Fruit fly (Drosophila melanogaster) whole organism, embryonic: Measurements from ENCODE around the gene Rnp4F.

ENCODE experiments used
- CG11723 ChIP-seq: fragments of 200-800 bp; sonication (Bioruptor generic); optimal IDR thresholded peaks from 2 replicates; lab custom pipeline; 2017; ENCODE audit warnings: missing biosample characterization, mild to moderate bottlenecking, missing genetic modification characterization
- CG15073 ChIP-seq: fragments of 200-800 bp; sonication (Bioruptor generic); optimal IDR thresholded peaks from 2 replicates; lab custom pipeline; 2016; ENCODE audit warnings: missing biosample characterization, missing genetic modification characterization
- br ChIP-seq: fragments of >200 bp; optimal IDR thresholded peaks from 2 replicates; lab custom pipeline; 2017

- no peak for TF ChIP-seq CG11723 (GFP tag; lab: Kevin White, UChicago)
- no peak for TF ChIP-seq br (lab: Kevin White, UChicago)
- TF ChIP-seq CG15073 = no peak
Measured at dm6 chrX:5339970-5340369, 17.5 kb upstream of the Rnp4F start, which contains the start of gene SK.
